Worm (Caenorhabditis elegans) whole organism, mixed stage, embryonic: ENCODE data around the gene Y22D7AL.10.

Experiments used
- M03D4.4 ChIP-seq: sonication (generic microtip); optimal IDR thresholded peaks from 2 replicates; lab custom pipeline; 2017; ENCODE audit warnings: mild to moderate bottlenecking, missing genetic modification characterization, missing compliant biosample characterization
- bed-3 ChIP-seq: fragments of 200-800 bp; sonication (Bioruptor generic); optimal IDR thresholded peaks from 3 replicates; lab custom pipeline; 2018; ENCODE audit warnings: mild to moderate bottlenecking, missing genetic modification characterization, moderate library complexity, missing compliant biosample characterization
- blmp-1 ChIP-seq: fragments of 150-350 bp; optimal IDR thresholded peaks from 2 replicates; lab custom pipeline; 2014; ENCODE audit warnings: missing biosample characterization, missing genetic modification characterization
- ceh-39 ChIP-seq: fragments of 150-350 bp; optimal IDR thresholded peaks from 2 replicates; lab custom pipeline; 2014; ENCODE audit warnings: missing biosample characterization, missing genetic modification characterization
- ceh-43 ChIP-seq: fragments of 200-800 bp; sonication (Bioruptor generic); optimal IDR thresholded peaks from 2 replicates; lab custom pipeline; 2018; ENCODE audit warnings: mild to moderate bottlenecking, missing genetic modification characterization, moderate library complexity, missing compliant biosample characterization
- ceh-83 ChIP-seq: fragments of 200-800 bp; sonication (Bioruptor generic); optimal IDR thresholded peaks from 2 replicates; lab custom pipeline; 2018; ENCODE audit warnings: mild to moderate bottlenecking, missing genetic modification characterization, missing compliant biosample characterization
- ces-1 ChIP-seq: fragments of 150-350 bp; optimal IDR thresholded peaks from 2 replicates; lab custom pipeline; 2014; ENCODE audit warnings: missing biosample characterization, missing genetic modification reagents, missing genetic modification characterization
- cnd-1 ChIP-seq: fragments of 200-800 bp; sonication (Bioruptor generic); optimal IDR thresholded peaks from 2 replicates; lab custom pipeline; 2018; ENCODE audit warnings: mild to moderate bottlenecking, missing genetic modification characterization, missing compliant biosample characterization
- elt-1 ChIP-seq: sonication (generic microtip); optimal IDR thresholded peaks from 2 replicates; lab custom pipeline; 2017; ENCODE audit warnings: missing genetic modification characterization, mild to moderate bottlenecking, missing compliant biosample characterization, antibody characterized with exemption, moderate library complexity, borderline replicate concordance; ENCODE audit not compliant: insufficient read depth
- elt-3 ChIP-seq: fragments of 150-350 bp; optimal IDR thresholded peaks from 2 replicates; lab custom pipeline; 2014; ENCODE audit warnings: missing biosample characterization, missing genetic modification characterization
- flh-1 ChIP-seq: fragments of 200-800 bp; sonication (Bioruptor generic); optimal IDR thresholded peaks from 2 replicates; lab custom pipeline; 2018; ENCODE audit warnings: mild to moderate bottlenecking, missing genetic modification characterization, moderate library complexity, missing compliant biosample characterization
- ham-2 ChIP-seq: fragments of 200-800 bp; sonication (Bioruptor generic); optimal IDR thresholded peaks from 2 replicates; lab custom pipeline; 2018; ENCODE audit warnings: mild to moderate bottlenecking, missing genetic modification characterization, missing compliant biosample characterization
- hlh-1 ChIP-seq: fragments of 150-350 bp; optimal IDR thresholded peaks from 2 replicates; lab custom pipeline; 2014; ENCODE audit warnings: missing biosample characterization, missing genetic modification reagents, missing genetic modification characterization
- lin-13 ChIP-seq: fragments of 150-350 bp; optimal IDR thresholded peaks from 2 replicates; lab custom pipeline; 2014; ENCODE audit warnings: missing biosample characterization, missing genetic modification characterization
- lin-32 ChIP-seq: fragments of 200-800 bp; sonication (Bioruptor generic); optimal IDR thresholded peaks from 2 replicates; lab custom pipeline; 2018; ENCODE audit warnings: mild to moderate bottlenecking, missing genetic modification characterization, missing compliant biosample characterization
- lsy-2 ChIP-seq: fragments of 150-350 bp; optimal IDR thresholded peaks from 2 replicates; lab custom pipeline; 2014; ENCODE audit warnings: missing biosample characterization, missing genetic modification characterization
- mab-5 ChIP-seq: fragments of 150-350 bp; optimal IDR thresholded peaks from 2 replicates; lab custom pipeline; 2014; ENCODE audit warnings: missing biosample characterization, missing genetic modification characterization
- mep-1 ChIP-seq: fragments of 150-350 bp; optimal IDR thresholded peaks from 2 replicates; lab custom pipeline; 2017; ENCODE audit warnings: missing biosample characterization, missing genetic modification reagents, missing genetic modification characterization, inconsistent platforms
- mls-2 ChIP-seq: sonication (generic microtip); optimal IDR thresholded peaks from 2 replicates; lab custom pipeline; 2016; ENCODE audit warnings: mild to moderate bottlenecking, missing genetic modification characterization, moderate library complexity, missing compliant biosample characterization
- nhr-12 ChIP-seq: fragments of 150-350 bp; optimal IDR thresholded peaks from 2 replicates; lab custom pipeline; 2014; ENCODE audit warnings: missing biosample characterization, missing genetic modification characterization
- nhr-2 ChIP-seq: fragments of 150-350 bp; optimal IDR thresholded peaks from 2 replicates; lab custom pipeline; 2014; ENCODE audit warnings: missing biosample characterization, missing genetic modification characterization
- nhr-237 ChIP-seq: fragments of 150-350 bp; optimal IDR thresholded peaks from 2 replicates; lab custom pipeline; 2014; ENCODE audit warnings: missing biosample characterization, missing genetic modification characterization
- nhr-28 ChIP-seq: fragments of 150-350 bp; optimal IDR thresholded peaks from 2 replicates; lab custom pipeline; 2014; ENCODE audit warnings: missing biosample characterization, missing genetic modification characterization
- nhr-76 ChIP-seq: sonication (generic microtip); optimal IDR thresholded peaks from 2 replicates; lab custom pipeline; 2017; ENCODE audit warnings: missing biosample characterization, missing genetic modification characterization
- pha-4 ChIP-seq: fragments of 150-350 bp; optimal IDR thresholded peaks from 2 replicates; lab custom pipeline; 2018; ENCODE audit warnings: missing biosample characterization, missing genetic modification reagents, missing genetic modification characterization
- sem-2 ChIP-seq: fragments of 200-800 bp; sonication (Bioruptor generic); optimal IDR thresholded peaks from 2 replicates; lab custom pipeline; 2018; ENCODE audit warnings: mild to moderate bottlenecking, missing genetic modification characterization, missing compliant biosample characterization
- snpc-4 ChIP-seq: fragments of 150-350 bp; optimal IDR thresholded peaks from 2 replicates; lab custom pipeline; 2014; ENCODE audit warnings: missing biosample characterization, missing genetic modification characterization
- sptf-1 ChIP-seq: sonication (generic microtip); optimal IDR thresholded peaks from 2 replicates; lab custom pipeline; 2017; ENCODE audit warnings: mild to moderate bottlenecking, missing genetic modification characterization, moderate library complexity, missing compliant biosample characterization
- tbx-8 ChIP-seq: fragments of 200-800 bp; sonication (Bioruptor generic); optimal IDR thresholded peaks from 2 replicates; lab custom pipeline; 2018; ENCODE audit warnings: mild to moderate bottlenecking, missing genetic modification characterization, moderate library complexity, missing compliant biosample characterization
- unc-39 ChIP-seq: fragments of 150-350 bp; optimal IDR thresholded peaks from 2 replicates; lab custom pipeline; 2014; ENCODE audit warnings: missing biosample characterization, missing genetic modification characterization
- unc-62 ChIP-seq: fragments of 150-350 bp; optimal IDR thresholded peaks from 2 replicates; lab custom pipeline; 2014; ENCODE audit warnings: missing biosample characterization, missing genetic modification reagents, missing genetic modification characterization
- zip-8 ChIP-seq: fragments of 150-350 bp; optimal IDR thresholded peaks from 2 replicates; lab custom pipeline; 2014; ENCODE audit warnings: missing biosample characterization, missing genetic modification characterization
- ztf-11 ChIP-seq: fragments of 150-350 bp; optimal IDR thresholded peaks from 2 replicates; lab custom pipeline; 2014; ENCODE audit warnings: missing biosample characterization, missing genetic modification characterization

Gene Y22D7AL.10

ce11 chrIII:1584216-1584715 is 34.5 kb downstream of the Y22D7AL.10 start:
- TF ChIP-seq lin-32 (GFP tag; lab: Kevin White, UChicago) (no peak), pha-4 (tag; lab: Kevin White, UChicago) (no peak), nhr-237 (tag; lab: Kevin White, UChicago) (no peak), ztf-11 (tag; lab: Kevin White, UChicago) (no peak), cnd-1 (tag; lab: Kevin White, UChicago) (no peak), blmp-1 (tag; lab: Kevin White, UChicago) (no peak), ceh-43 (no peak), lsy-2 (tag; lab: Kevin White, UChicago) (no peak), zip-8 (tag; lab: Kevin White, UChicago) (no peak), ces-1 (GFP tag; lab: Kevin White, UChicago) (no peak), nhr-76 (tag; lab: Kevin White, UChicago) (no peak), ceh-39 (tag; lab: Kevin White, UChicago) (no peak), M03D4.4 (no peak), elt-1 (tag; lab: Kevin White, UChicago) (no peak), mab-5 (tag; lab: Kevin White, UChicago) (no peak), sptf-1 (tag; lab: Kevin White, UChicago) (no peak)

ce11 chrIII:1583529-1583928 is 35.2 kb downstream of the Y22D7AL.10 start:
- no peak for TF ChIP-seq M03D4.4
- no peak for TF ChIP-seq ceh-39 (tag; lab: Kevin White, UChicago)
- TF ChIP-seq mls-2 (tag; lab: Kevin White, UChicago), result no peak
- TF ChIP-seq ztf-11 (tag; lab: Kevin White, UChicago), result no peak
- no peak for TF ChIP-seq ces-1 (GFP tag; lab: Kevin White, UChicago)
- no peak for TF ChIP-seq ham-2
- TF ChIP-seq nhr-2 (tag; lab: Kevin White, UChicago), result no peak
- no peak for TF ChIP-seq lsy-2 (tag; lab: Kevin White, UChicago)
- no peak for TF ChIP-seq zip-8 (tag; lab: Kevin White, UChicago)
- TF ChIP-seq unc-39 (tag; lab: Kevin White, UChicago), result no peak
- no peak for TF ChIP-seq pha-4 (tag; lab: Kevin White, UChicago)
- no peak for TF ChIP-seq elt-1 (tag; lab: Kevin White, UChicago)
- no peak for TF ChIP-seq lin-13 (tag; lab: Kevin White, UChicago)
- no peak for TF ChIP-seq nhr-237 (tag; lab: Kevin White, UChicago)

ce11 chrIII:1580142-1580541 is 38.6 kb downstream of the Y22D7AL.10 start:
- TF ChIP-seq hlh-1 (tag; lab: Kevin White, UChicago) (no peak), unc-39 (tag; lab: Kevin White, UChicago) (no peak), elt-1 (tag; lab: Kevin White, UChicago) (no peak), snpc-4 (no peak), tbx-8 (GFP tag; lab: Kevin White, UChicago) (no peak), lin-32 (GFP tag; lab: Kevin White, UChicago) (no peak), nhr-2 (tag; lab: Kevin White, UChicago) (no peak), ceh-83 (no peak), unc-62 (GFP tag; lab: Kevin White, UChicago) (no peak), ceh-39 (tag; lab: Kevin White, UChicago) (no peak), ces-1 (GFP tag; lab: Kevin White, UChicago) (no peak), nhr-76 (tag; lab: Kevin White, UChicago) (no peak), bed-3 (no peak), elt-3 (tag; lab: Kevin White, UChicago) (no peak), nhr-28 (tag; lab: Kevin White, UChicago) (no peak), flh-1 (GFP tag; lab: Kevin White, UChicago) (no peak)

ce11 chrIII:1579001-1579400 is 39.7 kb downstream of the Y22D7AL.10 start:
- TF ChIP-seq nhr-2 (tag; lab: Kevin White, UChicago), result no peak
- TF ChIP-seq zip-8 (tag; lab: Kevin White, UChicago), result peak; percentile 96
- TF ChIP-seq, all 35 proteins: peak for 1

ce11 chrIII:1578566-1578965 is 40.2 kb downstream of the Y22D7AL.10 start:
- TF ChIP-seq elt-3 (tag; lab: Kevin White, UChicago), result no peak
- no peak for TF ChIP-seq nhr-28 (tag; lab: Kevin White, UChicago)
- TF ChIP-seq ces-1 (GFP tag; lab: Kevin White, UChicago), result no peak
- no peak for TF ChIP-seq M03D4.4
- no peak for TF ChIP-seq sptf-1 (tag; lab: Kevin White, UChicago)
- no peak for TF ChIP-seq tbx-8 (GFP tag; lab: Kevin White, UChicago)
- TF ChIP-seq sem-2 (GFP tag; lab: Kevin White, UChicago), result no peak
- no peak for TF ChIP-seq mep-1 (tag; lab: Kevin White, UChicago)
- TF ChIP-seq bed-3, result no peak
- TF ChIP-seq nhr-12 (tag; lab: Kevin White, UChicago), result no peak
- TF ChIP-seq nhr-2 (tag; lab: Kevin White, UChicago), result no peak
- TF ChIP-seq, all 35 proteins: peak for 0
